In genomic region chrX:4144136-4144781, ce11 we compare ENCODE assay signal across 1 worm cellular context.
TF ChIP-seq lines count a peak whose summit lies in the region.

No protein-coding gene starts in this region.

TF ChIP-seq in whole organism, L1 larva, 84 proteins besides CTCF, POLR2A, EP300 and RAD21 (continued from another document):
- TF ChIP-seq alr-1 (tag; optimal IDR thresholded peaks at IDR 0.05; lab: Kevin White, UChicago; ENCODE audit: borderline replicate concordance) (no peak), C04F5.9 (tag; optimal IDR thresholded peaks at IDR 0.05; lab: Kevin White, UChicago) (no peak), F16B12.6 (tag; optimal IDR thresholded peaks at IDR 0.05; lab: Kevin White, UChicago) (no peak), fkh-4 (tag; optimal IDR thresholded peaks at IDR 0.05; lab: Kevin White, UChicago; ENCODE audit: borderline replicate concordance) (no peak), ets-5 (GFP tag; IDR thresholded peaks at IDR 0.05; lab: Robert Waterston, UW) (no peak), mef-2 (tag; optimal IDR thresholded peaks at IDR 0.05; lab: Kevin White, UChicago) (no peak), fos-1 (tag; optimal IDR thresholded peaks at IDR 0.05; lab: Kevin White, UChicago) (no peak), aly-2 (tag; optimal IDR thresholded peaks at IDR 0.05; lab: Kevin White, UChicago) (no peak), ceh-8 (GFP tag; optimal IDR thresholded peaks at IDR 0.05; lab: Kevin White, UChicago) (no peak), nhr-84 (tag; optimal IDR thresholded peaks at IDR 0.05; lab: Kevin White, UChicago) (no peak), nhr-77 (tag; optimal IDR thresholded peaks at IDR 0.05; lab: Kevin White, UChicago) (no peak), fkh-10 (GFP tag; optimal IDR thresholded peaks at IDR 0.05; lab: Kevin White, UChicago) (no peak), lin-13 (GFP tag; optimal IDR thresholded peaks at IDR 0.05; lab: Kevin White, UChicago) (no peak)
